Fruit fly (Drosophila melanogaster) whole organism, pupa: ENCODE results near the gene PIG-K.

ENCODE experiments used
- CG13204 ChIP-seq: fragments of 200-800 bp; sonication (Bioruptor generic); optimal IDR thresholded peaks from 2 replicates; lab custom pipeline; 2018; ENCODE audit warnings: missing biosample characterization, mild to moderate bottlenecking, missing genetic modification characterization, moderate library complexity
- CG32121 ChIP-seq: fragments of 200-800 bp; sonication (Bioruptor generic); IDR thresholded peaks from 2 replicates; pipeline ENCODE4 v1.3.6; 2022; ENCODE audit warnings: missing biosample characterization, missing genetic modification characterization
- CG4496 ChIP-seq: fragments of 200-800 bp; sonication (Bioruptor generic); IDR thresholded peaks from 3 replicates; pipeline ENCODE4 v1.3.6; 2022; ENCODE audit warnings: missing biosample characterization, missing genetic modification characterization
- CG8159 ChIP-seq: fragments of 200-800 bp; sonication (Bioruptor generic); optimal IDR thresholded peaks from 3 replicates; lab custom pipeline; 2018; ENCODE audit warnings: missing biosample characterization, mild to moderate bottlenecking, missing genetic modification characterization, moderate library complexity
- EcR ChIP-seq: fragments of 200-800 bp; sonication (Bioruptor generic); optimal IDR thresholded peaks from 3 replicates; lab custom pipeline; 2019; ENCODE audit warnings: missing biosample characterization, missing genetic modification characterization, mild to moderate bottlenecking, moderate library complexity, missing genetic modification reagents
- Ets98B ChIP-seq: fragments of 200-800 bp; sonication (Bioruptor generic); IDR thresholded peaks from 2 replicates; pipeline ENCODE4 v1.3.6; 2022; ENCODE audit warnings: missing biosample characterization, missing genetic modification characterization
- Pif1A ChIP-seq: fragments of 200-800 bp; sonication (Bioruptor generic); optimal IDR thresholded peaks from 3 replicates; lab custom pipeline; 2016; ENCODE audit warnings: missing biosample characterization, missing genetic modification characterization

DNA sequence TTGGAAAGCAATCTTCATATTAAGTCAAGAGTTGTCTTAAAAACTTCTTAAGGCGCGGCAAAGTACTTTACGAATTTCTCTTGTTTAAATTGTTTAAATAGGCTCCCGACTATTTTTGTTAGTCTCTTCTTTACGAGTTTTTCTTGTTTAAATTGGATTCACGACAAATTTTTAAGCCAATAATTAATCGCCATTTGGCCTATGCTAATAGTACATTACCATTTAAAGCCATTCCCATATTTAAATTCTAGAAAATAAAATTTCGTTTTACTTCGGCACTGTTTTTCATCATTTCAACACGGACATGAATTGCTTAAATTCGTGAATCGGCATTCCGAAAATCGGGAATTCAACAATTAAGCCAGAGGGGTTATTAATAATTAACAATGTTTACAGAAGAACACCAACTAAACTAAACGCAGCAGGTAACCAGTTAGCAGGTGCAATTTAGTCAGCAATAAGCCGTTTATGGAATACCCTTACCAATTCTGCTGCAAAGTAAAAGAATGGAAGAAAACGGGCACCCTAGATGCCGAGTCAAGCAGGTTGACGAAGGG is 367 bp upstream of the PIG-K start:
- no peak for TF ChIP-seq EcR (GFP tag; lab: Kevin White, UChicago)
- TF ChIP-seq Ets98B (GFP tag; lab: Robert Waterston, UW) = peak; percentile 51
- peak; percentile 38; the same call in 1 of the 2 replicates for TF ChIP-seq CG32121 (GFP tag; lab: Robert Waterston, UW)
- TF ChIP-seq CG13204 (GFP tag; lab: Kevin White, UChicago) = no peak
- TF ChIP-seq CG4496 (GFP tag; lab: Robert Waterston, UW) = peak; percentile 61; the same call in 2 of the 3 replicates
- TF ChIP-seq Pif1A (GFP tag; lab: Kevin White, UChicago) = peak; percentile 65
- TF ChIP-seq CG8159 (tag; lab: Kevin White, UChicago) = peak; percentile 70
